Worm (Caenorhabditis elegans) whole organism, L3 larva: ENCODE measurements around the gene C33H5.2.
A peak's percentile ranks its signal among the peaks of the same experiment; 100 is the strongest.

Experiments
- R02D3.7 ChIP-seq: fragments of 150-350 bp; optimal IDR thresholded peaks from 2 replicates; lab custom pipeline; 2014; ENCODE audit warnings: missing biosample characterization, missing genetic modification characterization
- ZK546.5 ChIP-seq: sonication (generic microtip); optimal IDR thresholded peaks from 2 replicates; lab custom pipeline; 2017; ENCODE audit warnings: missing biosample characterization, missing genetic modification characterization
- aly-2 ChIP-seq: fragments of 150-350 bp; optimal IDR thresholded peaks from 2 replicates; lab custom pipeline; 2014; ENCODE audit warnings: missing biosample characterization, missing genetic modification characterization
- ama-1 ChIP-seq: fragments of 150-350 bp; optimal IDR thresholded peaks from 2 replicates; lab custom pipeline; 2018
- ceh-16 ChIP-seq: sonication (generic microtip); optimal IDR thresholded peaks from 2 replicates; lab custom pipeline; 2017; ENCODE audit warnings: missing biosample characterization, missing genetic modification characterization
- ceh-28 ChIP-seq: fragments of 150-350 bp; optimal IDR thresholded peaks from 2 replicates; lab custom pipeline; 2014; ENCODE audit warnings: missing biosample characterization, missing genetic modification reagents, missing genetic modification characterization
- ceh-82 ChIP-seq: fragments of 150-350 bp; optimal IDR thresholded peaks from 2 replicates; lab custom pipeline; 2014; ENCODE audit warnings: missing biosample characterization, missing genetic modification characterization
- ceh-9 ChIP-seq: sonication (generic microtip); optimal IDR thresholded peaks from 2 replicates; lab custom pipeline; 2018; ENCODE audit warnings: missing biosample characterization, missing genetic modification characterization
- daf-12 ChIP-seq: fragments of 150-350 bp; optimal IDR thresholded peaks from 2 replicates; lab custom pipeline; 2014; ENCODE audit warnings: missing biosample characterization, missing genetic modification reagents, missing genetic modification characterization
- egl-27 ChIP-seq: sonication (generic microtip); optimal IDR thresholded peaks from 4 replicates; lab custom pipeline; 2017; ENCODE audit warnings: missing biosample characterization, missing genetic modification reagents, missing genetic modification characterization
- egl-5 ChIP-seq: fragments of 150-350 bp; optimal IDR thresholded peaks from 2 replicates; lab custom pipeline; 2017; ENCODE audit warnings: missing biosample characterization, missing genetic modification reagents, missing genetic modification characterization, inconsistent platforms
- elt-1 ChIP-seq: fragments of 150-350 bp; optimal IDR thresholded peaks from 2 replicates; lab custom pipeline; 2014; ENCODE audit warnings: missing biosample characterization, missing genetic modification characterization
- elt-2 ChIP-seq: sonication (generic microtip); optimal IDR thresholded peaks from 2 replicates; lab custom pipeline; 2016; ENCODE audit warnings: missing genetic modification reagents, mild to moderate bottlenecking, missing genetic modification characterization, missing compliant biosample characterization
- elt-3 ChIP-seq, 3 experiments: fragments of 150-350 bp in 1 of 3; sonication (generic microtip) in 2 of 3; optimal IDR thresholded peaks; 2 replicates in 2 of 3; 4 replicates in 1 of 3; lab custom pipeline; 2014 to 2017; ENCODE audit warnings: missing biosample characterization in 3 of 3, missing genetic modification characterization in 3 of 3
- eor-1 ChIP-seq, 2 experiments: fragments of 150-350 bp; optimal IDR thresholded peaks; 2 replicates each; lab custom pipeline; 2014 to 2018; ENCODE audit warnings: missing biosample characterization in 2 of 2, missing genetic modification characterization in 2 of 2
- fkh-10 ChIP-seq: sonication (generic microtip); optimal IDR thresholded peaks from 2 replicates; lab custom pipeline; 2017; ENCODE audit warnings: missing biosample characterization, missing genetic modification reagents, missing genetic modification characterization
- fkh-2 ChIP-seq: fragments of 150-350 bp; optimal IDR thresholded peaks from 2 replicates; lab custom pipeline; 2014; ENCODE audit warnings: missing biosample characterization, missing genetic modification reagents, missing genetic modification characterization
- fos-1 ChIP-seq: fragments of 150-350 bp; optimal IDR thresholded peaks from 2 replicates; lab custom pipeline; 2014; ENCODE audit warnings: missing biosample characterization, missing genetic modification characterization
- hmg-11 ChIP-seq: sonication (generic microtip); optimal IDR thresholded peaks from 2 replicates; lab custom pipeline; 2016; ENCODE audit warnings: missing genetic modification characterization, missing compliant biosample characterization
- jun-1 ChIP-seq: fragments of 150-350 bp; optimal IDR thresholded peaks from 2 replicates; lab custom pipeline; 2014; ENCODE audit warnings: missing biosample characterization, missing genetic modification reagents, missing genetic modification characterization
- lin-15B ChIP-seq: fragments of 150-350 bp; optimal IDR thresholded peaks from 2 replicates; lab custom pipeline; 2014; ENCODE audit warnings: missing biosample characterization, missing genetic modification characterization
- lin-39 ChIP-seq: fragments of 150-350 bp; optimal IDR thresholded peaks from 2 replicates; lab custom pipeline; 2018; ENCODE audit warnings: missing biosample characterization, missing genetic modification reagents, missing genetic modification characterization
- lsy-12 ChIP-seq: sonication (generic microtip); optimal IDR thresholded peaks from 2 replicates; lab custom pipeline; 2016; ENCODE audit warnings: mild to moderate bottlenecking, missing genetic modification characterization, missing compliant biosample characterization
- mdl-1 ChIP-seq: fragments of 150-350 bp; optimal IDR thresholded peaks from 2 replicates; lab custom pipeline; 2014; ENCODE audit warnings: missing biosample characterization, missing genetic modification characterization
- mml-1 ChIP-seq: fragments of 150-350 bp; sonication (generic microtip); optimal IDR thresholded peaks from 3 replicates; lab custom pipeline; 2014; ENCODE audit warnings: missing biosample characterization, missing genetic modification characterization
- nfya-1 ChIP-seq: sonication (generic microtip); optimal IDR thresholded peaks from 2 replicates; lab custom pipeline; 2017; ENCODE audit warnings: missing genetic modification characterization, mild to moderate bottlenecking, missing compliant biosample characterization, antibody characterized with exemption, moderate library complexity; ENCODE audit not compliant: insufficient read depth
- nhr-11 ChIP-seq: fragments of 150-350 bp; optimal IDR thresholded peaks from 2 replicates; lab custom pipeline; 2014; ENCODE audit warnings: missing biosample characterization, missing genetic modification characterization
- nhr-12 ChIP-seq: fragments of 150-350 bp; optimal IDR thresholded peaks from 2 replicates; lab custom pipeline; 2014; ENCODE audit warnings: missing biosample characterization, missing genetic modification characterization
- nhr-23 ChIP-seq: fragments of 150-350 bp; optimal IDR thresholded peaks from 2 replicates; lab custom pipeline; 2014; ENCODE audit warnings: missing biosample characterization, missing genetic modification reagents, missing genetic modification characterization
- nhr-237 ChIP-seq: fragments of 150-350 bp; optimal IDR thresholded peaks from 2 replicates; lab custom pipeline; 2014; ENCODE audit warnings: missing biosample characterization, missing genetic modification characterization
- nhr-25 ChIP-seq: sonication (generic microtip); optimal IDR thresholded peaks from 2 replicates; lab custom pipeline; 2017; ENCODE audit warnings: missing biosample characterization, missing genetic modification characterization
- nhr-28 ChIP-seq: fragments of 150-350 bp; optimal IDR thresholded peaks from 2 replicates; lab custom pipeline; 2014; ENCODE audit warnings: missing biosample characterization, missing genetic modification characterization
- nhr-43 ChIP-seq: sonication (generic microtip); optimal IDR thresholded peaks from 2 replicates; lab custom pipeline; 2016; ENCODE audit warnings: mild to moderate bottlenecking, missing genetic modification characterization, missing compliant biosample characterization; ENCODE audit not compliant: poor library complexity, severe bottlenecking
- nhr-67 ChIP-seq: fragments of 150-350 bp; optimal IDR thresholded peaks from 2 replicates; lab custom pipeline; 2014; ENCODE audit warnings: missing biosample characterization, missing genetic modification characterization
- nhr-76 ChIP-seq: fragments of 150-350 bp; sonication (generic microtip); optimal IDR thresholded peaks from 5 replicates; lab custom pipeline; 2014; ENCODE audit warnings: missing biosample characterization, missing genetic modification characterization
- nhr-77 ChIP-seq: fragments of 150-350 bp; optimal IDR thresholded peaks from 2 replicates; lab custom pipeline; 2014; ENCODE audit warnings: missing biosample characterization, missing genetic modification characterization
- pha-4 ChIP-seq: fragments of 150-350 bp; optimal IDR thresholded peaks from 2 replicates; lab custom pipeline; 2014; ENCODE audit warnings: missing biosample characterization, missing genetic modification reagents, missing genetic modification characterization
- pqm-1 ChIP-seq: fragments of 150-350 bp; optimal IDR thresholded peaks from 2 replicates; lab custom pipeline; 2017; ENCODE audit warnings: missing biosample characterization, missing genetic modification characterization, inconsistent platforms
- sea-2 ChIP-seq: fragments of 150-350 bp; sonication (generic microtip); optimal IDR thresholded peaks from 4 replicates; lab custom pipeline; 2014; ENCODE audit warnings: missing biosample characterization, missing genetic modification reagents, missing genetic modification characterization
- skn-1 ChIP-seq: fragments of 150-350 bp; optimal IDR thresholded peaks from 2 replicates; lab custom pipeline; 2014; ENCODE audit warnings: missing biosample characterization, missing genetic modification characterization
- snpc-4 ChIP-seq: fragments of 150-350 bp; optimal IDR thresholded peaks from 2 replicates; lab custom pipeline; 2014; ENCODE audit warnings: missing biosample characterization, missing genetic modification characterization
- tbx-2 ChIP-seq: sonication (generic microtip); optimal IDR thresholded peaks from 2 replicates; lab custom pipeline; 2016; ENCODE audit warnings: mild to moderate bottlenecking, missing genetic modification characterization, missing compliant biosample characterization
- unc-39 ChIP-seq: sonication (generic microtip); optimal IDR thresholded peaks from 4 replicates; lab custom pipeline; 2017; ENCODE audit warnings: missing biosample characterization, missing genetic modification characterization
- unc-62 ChIP-seq: fragments of 150-350 bp; sonication (generic microtip); optimal IDR thresholded peaks from 4 replicates; lab custom pipeline; 2014; ENCODE audit warnings: missing biosample characterization, missing genetic modification reagents, missing genetic modification characterization
- zag-1 ChIP-seq: fragments of 150-350 bp; optimal IDR thresholded peaks from 2 replicates; lab custom pipeline; 2014; ENCODE audit warnings: missing biosample characterization, missing genetic modification characterization
- ztf-11 ChIP-seq: fragments of 150-350 bp; optimal IDR thresholded peaks from 2 replicates; lab custom pipeline; 2014; ENCODE audit warnings: missing biosample characterization, missing genetic modification characterization
- ztf-4 ChIP-seq: fragments of 150-350 bp; optimal IDR thresholded peaks from 2 replicates; lab custom pipeline; 2014; ENCODE audit warnings: missing biosample characterization, missing genetic modification characterization

Gene C33H5.2

DNA sequence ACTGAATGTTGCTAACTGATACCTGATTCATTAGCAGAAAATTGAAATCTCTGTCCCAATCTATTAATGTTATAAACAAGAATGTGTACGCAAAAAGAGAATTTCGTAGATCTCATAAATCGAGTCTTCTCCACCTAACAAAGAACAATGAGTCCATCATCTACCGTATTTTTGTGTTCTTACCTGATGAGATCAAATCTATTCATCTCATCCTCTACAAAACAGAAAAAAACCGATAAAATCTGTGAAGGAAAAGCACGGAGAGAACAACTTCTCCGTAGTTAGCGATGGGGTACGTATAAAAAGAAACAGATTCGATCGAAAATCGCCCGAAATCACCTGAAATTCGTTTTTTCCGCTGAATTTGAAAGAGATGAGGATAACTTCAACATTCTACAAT is 3.7 kb downstream of the C33H5.2 start, which contains the start of gene C33H5.1:
TSS of gene C33H5.1 (plus strand) at position 330 of the 400 bp plus-strand sequence.
- TF ChIP-seq elt-1 (tag; lab: Kevin White, UChicago): peak; percentile 83
- no peak for TF ChIP-seq mdl-1 (tag; lab: Kevin White, UChicago)
- TF ChIP-seq nhr-11: no peak
- TF ChIP-seq nhr-12 (tag; lab: Kevin White, UChicago): no peak

- TF ChIP-seq nhr-28 (tag; lab: Kevin White, UChicago) (no peak), nhr-43 (tag; lab: Kevin White, UChicago) (no peak), unc-62 (GFP tag; lab: Kevin White, UChicago) (no peak), hmg-11 (tag; lab: Kevin White, UChicago) (no peak), tbx-2 (tag; lab: Kevin White, UChicago) (no peak), mml-1 (tag; lab: Kevin White, UChicago) (no peak), ztf-4 (tag; lab: Kevin White, UChicago) (no peak), mdl-1 (tag; lab: Kevin White, UChicago) (no peak), nhr-12 (tag; lab: Kevin White, UChicago) (no peak)
Measured at ce11 chrIV:7812709-7813108, 7.9 kb downstream of the C33H5.2 start, which contains the start of gene zgpa-1. zgpa-1 (minus strand) TSS chrIV:7812809.

ce11 chrIV:7815683-7816183 is 10.9 kb downstream of the C33H5.2 start, which contains the start of gene cdgs-1:
cdgs-1 (minus strand) TSS chrIV:7815733.
- TF ChIP-seq zag-1 (tag; lab: Kevin White, UChicago): no peak
- no peak for TF ChIP-seq ceh-16 (tag; lab: Kevin White, UChicago)
- TF ChIP-seq nhr-76: no peak
- TF ChIP-seq lin-15B: no peak
- no peak for TF ChIP-seq nhr-28 (tag; lab: Kevin White, UChicago)
- no peak for TF ChIP-seq lin-39 (tag; lab: Kevin White, UChicago)
- TF ChIP-seq nhr-25 (tag; lab: Kevin White, UChicago): no peak
- TF ChIP-seq unc-39 (tag; lab: Kevin White, UChicago): no peak
- TF ChIP-seq unc-62 (GFP tag; lab: Kevin White, UChicago): no peak
- TF ChIP-seq egl-27 (tag; lab: Kevin White, UChicago): no peak
- peak; percentile 58 for TF ChIP-seq egl-5
- no peak for TF ChIP-seq nhr-23 (tag; lab: Kevin White, UChicago)
- TF ChIP-seq skn-1 (tag; lab: Kevin White, UChicago): no peak
- TF ChIP-seq R02D3.7: no peak
- TF ChIP-seq lsy-12: no peak
- TF ChIP-seq ceh-28: no peak
- no peak for TF ChIP-seq ztf-11 (tag; lab: Kevin White, UChicago)
- TF ChIP-seq pqm-1: peak; percentile 1
- TF ChIP-seq mml-1 (tag; lab: Kevin White, UChicago): no peak
- no peak for TF ChIP-seq nhr-77 (tag; lab: Kevin White, UChicago)
- TF ChIP-seq daf-12 (tag; lab: Kevin White, UChicago): no peak
- TF ChIP-seq ZK546.5: no peak
- TF ChIP-seq eor-1 (tag; optimal IDR thresholded peaks at IDR 0.05; lab: Kevin White, UChicago): no peak
- no peak for TF ChIP-seq tbx-2 (tag; lab: Kevin White, UChicago)
- TF ChIP-seq nhr-237 (tag; lab: Kevin White, UChicago): no peak
- no peak for TF ChIP-seq nhr-43 (tag; lab: Kevin White, UChicago)
- TF ChIP-seq hmg-11 (tag; lab: Kevin White, UChicago): no peak
- no peak for TF ChIP-seq elt-3 (tag; optimal IDR thresholded peaks at IDR 0.05; lab: Kevin White, UChicago)
- peak; percentile 49 for TF ChIP-seq snpc-4
- TF ChIP-seq fos-1: no peak
- no peak for TF ChIP-seq jun-1 (tag; lab: Kevin White, UChicago)
- TF ChIP-seq sea-2 (GFP tag; lab: Kevin White, UChicago): no peak
- TF ChIP-seq nhr-12 (tag; lab: Kevin White, UChicago): no peak
- no peak for TF ChIP-seq ceh-9 (tag; lab: Kevin White, UChicago)
- TF ChIP-seq nhr-67: no peak
- TF ChIP-seq mdl-1 (tag; lab: Kevin White, UChicago): peak; percentile 26
- peak; percentile 69 for TF ChIP-seq nfya-1
- TF ChIP-seq pha-4 (tag; lab: Kevin White, UChicago): peak; percentile 84
- no peak for TF ChIP-seq ama-1 (lab: Kevin White, UChicago)
- TF ChIP-seq fkh-10 (GFP tag; lab: Kevin White, UChicago): peak; percentile 72
- no peak for TF ChIP-seq nhr-11
- no peak for TF ChIP-seq ceh-82 (tag; lab: Kevin White, UChicago)
- no peak for TF ChIP-seq ztf-4 (tag; lab: Kevin White, UChicago)
- TF ChIP-seq elt-2 (tag; lab: Kevin White, UChicago): peak; percentile 27
- TF ChIP-seq elt-1 (tag; lab: Kevin White, UChicago): no peak
- peak; percentile 55 for TF ChIP-seq fkh-2 (tag; lab: Kevin White, UChicago)
- TF ChIP-seq aly-2 (tag; lab: Kevin White, UChicago): no peak
- TF ChIP-seq, all 47 proteins: peak for 9
